Fruit fly (Drosophila melanogaster): ENCODE data around the gene park.

The park gene

DNA sequence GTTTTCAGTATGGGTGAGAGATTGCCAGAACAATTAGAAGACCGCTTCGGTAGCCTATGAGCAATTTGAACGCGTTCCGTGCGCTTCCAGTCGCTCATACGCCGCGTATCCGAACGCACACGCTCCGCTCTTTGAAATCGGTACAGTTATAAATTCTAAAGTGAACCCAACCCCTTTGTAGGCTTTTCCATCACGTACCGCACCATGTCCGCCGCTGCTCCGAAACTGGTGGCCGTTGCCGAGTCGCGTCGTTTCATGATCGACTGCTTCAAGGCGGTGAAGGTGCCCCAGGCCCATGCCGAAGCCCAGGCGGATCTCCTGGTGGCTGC lies 8.8 kb upstream of the park start:
- no peak for TF ChIP-seq bab1 (GFP tag; optimal IDR thresholded peaks at IDR 0.05)
- TF ChIP-seq cic (GFP tag; optimal IDR thresholded peaks at IDR 0.05) = no peak
- no peak for TF ChIP-seq pad (GFP tag; optimal IDR thresholded peaks at IDR 0.05)
- TF ChIP-seq CG7101 (tag; optimal IDR thresholded peaks at IDR 0.05) = no peak
- no peak for TF ChIP-seq tj (GFP tag; optimal IDR thresholded peaks at IDR 0.05)
- TF ChIP-seq CG11617 (GFP tag; optimal IDR thresholded peaks at IDR 0.05) = no peak
- TF ChIP-seq Hr96 (GFP tag; optimal IDR thresholded peaks at IDR 0.05) = no peak
- no peak for TF ChIP-seq kay (GFP tag; ENCODE audit: borderline replicate concordance)
- TF ChIP-seq CG5204 (GFP tag; optimal IDR thresholded peaks at IDR 0.05) = no peak
- no peak for TF ChIP-seq CG7045 (GFP tag; optimal IDR thresholded peaks at IDR 0.05)
- no peak for TF ChIP-seq CG14711 (tag; optimal IDR thresholded peaks at IDR 0.05)
- TF ChIP-seq CG12768 (GFP tag; optimal IDR thresholded peaks at IDR 0.05) = no peak
- TF ChIP-seq Clk (GFP tag; optimal IDR thresholded peaks at IDR 0.05) = no peak
- no peak for TF ChIP-seq cnc (optimal IDR thresholded peaks at IDR 0.05)
- TF ChIP-seq CG1620 (GFP tag; optimal IDR thresholded peaks at IDR 0.05) = no peak
- no peak for TF ChIP-seq Mnt (GFP tag; optimal IDR thresholded peaks at IDR 0.05)

DNA sequence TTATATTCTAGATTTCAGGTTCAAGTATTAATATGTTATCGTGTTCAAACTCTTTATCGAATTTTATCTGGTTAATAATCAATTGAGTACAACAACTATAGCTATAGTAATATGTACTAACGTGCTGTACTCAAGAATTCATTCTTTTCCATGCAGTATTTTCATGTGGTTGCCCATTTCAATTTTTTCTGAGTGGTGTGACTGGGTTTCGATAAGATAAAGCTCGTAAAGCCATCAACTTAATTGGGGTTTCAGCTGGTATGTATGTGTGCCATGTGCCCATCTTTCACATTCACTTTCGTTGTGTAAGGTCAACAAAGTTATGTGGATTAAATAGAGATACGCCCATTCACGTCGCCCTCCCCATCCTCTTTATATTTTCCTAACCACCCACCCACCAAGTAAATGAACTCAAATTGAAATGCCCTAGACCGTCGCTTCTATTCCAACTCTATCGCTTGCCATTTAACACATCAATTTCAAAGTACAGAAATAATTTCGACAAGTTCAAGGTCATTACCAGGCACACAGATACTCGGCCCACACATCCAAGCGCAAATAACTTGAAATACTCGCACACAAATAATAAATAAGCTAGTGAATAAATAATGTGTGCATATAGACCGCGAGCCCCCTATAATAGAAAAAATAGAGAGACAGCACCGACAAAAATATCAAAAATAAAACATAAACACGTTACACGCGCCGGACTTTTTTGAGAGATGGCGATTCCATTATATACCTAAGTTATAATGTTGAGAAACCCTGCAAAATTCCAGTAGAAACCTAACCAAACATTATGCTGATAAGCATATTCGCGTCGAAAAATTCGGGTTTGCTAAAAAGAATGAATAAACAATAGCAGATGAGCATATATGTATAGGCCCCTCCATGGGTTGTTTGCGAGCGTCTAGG lies 8.2 kb upstream of the park start:
- peak; percentile 81 for TF ChIP-seq tj (GFP tag; optimal IDR thresholded peaks at IDR 0.05)
- peak; percentile 6 for TF ChIP-seq CG7101 (tag; optimal IDR thresholded peaks at IDR 0.05)
- peak; percentile 21 for TF ChIP-seq CG12768 (GFP tag; optimal IDR thresholded peaks at IDR 0.05)
- TF ChIP-seq toe (GFP tag; optimal IDR thresholded peaks at IDR 0.05) = no peak
- no peak for TF ChIP-seq kay (GFP tag; ENCODE audit: borderline replicate concordance)

DNA sequence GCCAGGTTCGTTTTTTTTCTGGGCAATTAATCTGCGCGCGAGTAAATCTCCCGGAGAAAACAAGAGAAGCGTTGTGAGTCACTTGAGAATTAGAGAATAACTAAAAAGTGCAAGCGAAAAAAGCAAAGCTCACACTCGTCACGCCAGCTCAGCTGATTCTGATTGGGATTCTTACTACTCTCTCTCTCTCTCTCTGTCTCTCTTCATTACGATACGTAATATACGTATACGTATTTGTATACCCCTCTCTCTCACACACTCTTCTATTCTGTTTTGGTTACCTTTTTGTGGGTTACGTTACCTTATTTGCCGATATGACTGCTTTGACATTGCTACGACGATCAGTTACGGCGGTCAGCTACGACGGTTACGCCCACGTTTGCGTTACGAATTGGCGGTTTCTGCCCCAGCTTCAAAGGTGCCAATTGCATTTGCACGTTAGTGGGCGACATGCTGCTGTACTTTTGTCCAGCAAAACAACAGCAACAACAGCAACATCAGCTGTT lies 6.2 kb upstream of the park start, which contains the start of the genes Targ1, CG10512 and Targ2:
Gene Targ1 (minus strand): TSS at position 106 of the 506 bp plus-strand sequence.
Gene CG10512 (plus strand): TSS at position 144 of the 506 bp plus-strand sequence.
Gene Targ2 (minus strand): TSS at position 456 of the 506 bp plus-strand sequence.
- peak; percentile 49 for TF ChIP-seq bab1 (GFP tag; optimal IDR thresholded peaks at IDR 0.05)
- TF ChIP-seq tj (GFP tag; optimal IDR thresholded peaks at IDR 0.05) = peak; percentile 63
- TF ChIP-seq CG14711 (tag; optimal IDR thresholded peaks at IDR 0.05) = no peak
- no peak for TF ChIP-seq CG5204 (GFP tag; optimal IDR thresholded peaks at IDR 0.05)
- TF ChIP-seq CG7045 (GFP tag; optimal IDR thresholded peaks at IDR 0.05) = no peak
- no peak for TF ChIP-seq CG1620 (GFP tag; optimal IDR thresholded peaks at IDR 0.05)
- TF ChIP-seq cnc (optimal IDR thresholded peaks at IDR 0.05) = no peak
- no peak for TF ChIP-seq Crg-1 (GFP tag; optimal IDR thresholded peaks at IDR 0.05)
- peak; percentile 44 for TF ChIP-seq CG11617 (GFP tag; optimal IDR thresholded peaks at IDR 0.05)
- peak; percentile 72 for TF ChIP-seq cic (GFP tag; optimal IDR thresholded peaks at IDR 0.05)
- no peak for TF ChIP-seq ovo (GFP tag; optimal IDR thresholded peaks at IDR 0.05)
- peak; percentile 10 for TF ChIP-seq toe (GFP tag; optimal IDR thresholded peaks at IDR 0.05)
- TF ChIP-seq CG7101 (tag; optimal IDR thresholded peaks at IDR 0.05) = no peak
- peak; percentile 28 for TF ChIP-seq CG33017 (tag; optimal IDR thresholded peaks at IDR 0.05)
- TF ChIP-seq CG12768 (GFP tag; optimal IDR thresholded peaks at IDR 0.05) = no peak
- TF ChIP-seq pad (GFP tag; optimal IDR thresholded peaks at IDR 0.05) = no peak
- TF ChIP-seq kay (GFP tag; ENCODE audit: borderline replicate concordance) = peak; percentile 94
- peak; percentile 54 for TF ChIP-seq Mnt (GFP tag; optimal IDR thresholded peaks at IDR 0.05)
- no peak for TF ChIP-seq Hr96 (GFP tag; optimal IDR thresholded peaks at IDR 0.05)
- no peak for TF ChIP-seq Clk (GFP tag; optimal IDR thresholded peaks at IDR 0.05)

DNA sequence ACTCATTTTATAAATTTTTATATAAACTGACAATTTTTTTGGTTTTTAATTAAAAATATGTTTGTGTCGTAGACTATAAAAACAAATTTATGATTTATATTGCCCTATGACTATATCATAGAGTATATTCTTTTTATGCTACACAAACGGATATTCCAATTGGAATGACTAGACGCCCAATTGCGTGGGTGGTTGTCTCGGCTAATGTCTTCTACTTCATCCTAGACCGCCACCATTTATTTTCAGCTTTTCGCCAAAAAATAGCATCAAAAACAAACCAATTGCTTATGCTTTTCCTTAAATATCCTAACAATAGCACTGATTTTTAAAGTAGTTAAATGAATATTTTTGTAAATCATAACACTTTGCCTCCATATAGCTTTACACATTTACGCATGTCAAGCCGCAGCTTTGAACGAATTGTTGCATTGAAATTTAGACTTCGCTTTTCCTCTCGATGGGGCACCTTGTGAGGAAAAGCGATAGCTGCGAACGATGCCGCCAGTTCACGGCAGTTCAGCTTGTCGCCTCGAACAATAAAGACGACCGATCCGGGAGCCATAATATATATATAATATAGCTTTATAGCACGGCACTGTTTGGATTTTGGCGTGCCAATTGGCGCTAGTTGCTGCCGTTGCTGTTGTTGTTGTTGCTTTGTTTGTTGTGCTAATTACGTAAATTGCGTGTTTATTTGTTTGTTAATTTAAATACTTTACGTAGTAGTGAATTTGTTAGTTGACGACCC lies 5.5 kb upstream of the park start:
- TF ChIP-seq CG5204 (GFP tag; optimal IDR thresholded peaks at IDR 0.05) = no peak
- peak; percentile 39 for TF ChIP-seq toe (GFP tag; optimal IDR thresholded peaks at IDR 0.05)

DNA sequence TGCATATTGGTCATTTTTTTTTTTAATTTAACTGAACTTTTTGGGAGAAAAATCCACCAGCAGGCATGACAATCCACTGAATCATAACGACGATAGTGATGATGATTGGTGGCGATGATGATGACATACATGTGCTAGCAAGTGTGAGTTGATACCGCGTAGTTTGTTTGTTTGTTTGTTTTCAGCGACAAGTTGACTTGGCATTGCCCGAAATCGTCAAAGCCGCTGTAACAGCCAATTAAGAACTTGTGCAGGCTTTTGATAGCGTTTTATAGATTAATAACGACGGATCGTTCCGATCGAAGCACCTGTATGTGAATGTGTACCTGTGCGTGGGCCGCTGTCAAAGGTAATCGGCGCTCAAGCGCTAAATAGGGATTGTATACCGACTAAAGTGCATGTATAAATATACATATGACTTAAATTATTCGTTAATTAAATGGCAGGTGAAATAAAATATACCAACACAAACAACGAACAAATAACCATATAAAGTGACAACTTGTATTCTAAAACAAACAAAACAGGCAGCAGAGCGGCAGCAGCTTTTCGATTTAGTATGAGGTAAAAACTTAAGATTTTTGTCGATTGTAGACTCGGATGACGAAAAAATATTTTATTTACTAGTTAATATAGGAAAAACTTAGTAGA lies 4.7 kb upstream of the park start:
- no peak for TF ChIP-seq Clk (GFP tag; optimal IDR thresholded peaks at IDR 0.05)
- TF ChIP-seq kay (GFP tag; ENCODE audit: borderline replicate concordance) = peak; percentile 90
- TF ChIP-seq CG11617 (GFP tag; optimal IDR thresholded peaks at IDR 0.05) = no peak

DNA sequence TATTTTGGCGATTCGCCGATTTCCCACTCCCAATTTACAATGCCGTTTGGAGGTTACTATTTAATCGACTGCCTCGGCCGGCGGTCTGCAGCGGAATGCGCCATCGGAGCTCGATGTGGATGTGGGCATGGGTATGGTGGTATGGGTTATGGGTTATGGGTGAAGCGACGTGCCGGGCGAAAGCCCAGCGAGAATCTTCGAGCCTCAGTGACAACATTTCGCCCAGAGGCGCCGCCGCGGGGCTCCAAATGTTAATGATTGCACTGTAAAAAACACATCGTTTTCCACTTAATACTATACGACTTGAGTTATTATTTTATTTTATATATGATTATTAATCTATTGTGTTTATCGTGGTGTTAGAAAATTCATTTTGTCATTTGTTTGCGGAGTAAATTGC lies 3.9 kb upstream of the park start:
- TF ChIP-seq bab1 (GFP tag; optimal IDR thresholded peaks at IDR 0.05) (no peak), cnc (optimal IDR thresholded peaks at IDR 0.05) (no peak), CG12768 (GFP tag; optimal IDR thresholded peaks at IDR 0.05) (peak; percentile 48), Mnt (GFP tag; optimal IDR thresholded peaks at IDR 0.05) (no peak), pad (GFP tag; optimal IDR thresholded peaks at IDR 0.05) (no peak), kay (GFP tag; ENCODE audit: borderline replicate concordance) (peak; percentile 72), Crg-1 (GFP tag; optimal IDR thresholded peaks at IDR 0.05) (no peak), CG5204 (GFP tag; optimal IDR thresholded peaks at IDR 0.05) (no peak), CG1620 (GFP tag; optimal IDR thresholded peaks at IDR 0.05) (no peak), CG33017 (tag; optimal IDR thresholded peaks at IDR 0.05) (no peak), Clk (GFP tag; optimal IDR thresholded peaks at IDR 0.05) (no peak), tj (GFP tag; optimal IDR thresholded peaks at IDR 0.05) (no peak), Hr96 (GFP tag; optimal IDR thresholded peaks at IDR 0.05) (no peak), CG14711 (tag; optimal IDR thresholded peaks at IDR 0.05) (no peak)

All from whole organism, adult.